Worm (Caenorhabditis elegans) whole organism, L1 larva: ENCODE measurements around the gene clec-20.
A peak's percentile ranks its signal among the peaks of the same experiment; 100 is the strongest.

Experiments
- C04F5.9 ChIP-seq: sonication (generic microtip); optimal IDR thresholded peaks from 2 replicates; lab custom pipeline; 2016; ENCODE audit warnings: missing genetic modification characterization, missing compliant biosample characterization
- C16A3.4 ChIP-seq: fragments of 150-350 bp; optimal IDR thresholded peaks from 2 replicates; lab custom pipeline; 2014; ENCODE audit warnings: missing biosample characterization, missing genetic modification characterization
- C34B4.2 ChIP-seq: sonication (generic microtip); optimal IDR thresholded peaks from 2 replicates; lab custom pipeline; 2017; ENCODE audit warnings: mild to moderate bottlenecking, missing genetic modification characterization, missing compliant biosample characterization
- Y116A8C.19 ChIP-seq: sonication (generic microtip); optimal IDR thresholded peaks from 2 replicates; lab custom pipeline; 2016; ENCODE audit warnings: missing compliant biosample characterization, missing genetic modification characterization, borderline replicate concordance
- aha-1 ChIP-seq: fragments of 150-350 bp; optimal IDR thresholded peaks from 2 replicates; lab custom pipeline; 2014; ENCODE audit warnings: missing biosample characterization, missing genetic modification characterization
- blmp-1 ChIP-seq: fragments of 150-350 bp; optimal IDR thresholded peaks from 2 replicates; lab custom pipeline; 2014; ENCODE audit warnings: missing biosample characterization, missing genetic modification characterization
- efl-3 ChIP-seq: fragments of 200-800 bp; sonication (Bioruptor generic); optimal IDR thresholded peaks from 2 replicates; lab custom pipeline; 2018; ENCODE audit warnings: mild to moderate bottlenecking, missing genetic modification characterization, missing compliant biosample characterization
- egl-13 ChIP-seq: sonication (generic microtip); optimal IDR thresholded peaks from 2 replicates; lab custom pipeline; 2016; ENCODE audit warnings: missing genotype, missing genetic modification reagents, missing genetic modification characterization, missing compliant biosample characterization
- egl-27 ChIP-seq, 2 experiments: fragments of 150-350 bp in 1 of 2; sonication (generic microtip); optimal IDR thresholded peaks; 3 replicates each; lab custom pipeline; 2017 to 2018; ENCODE audit warnings: missing biosample characterization in 2 of 2, missing genetic modification characterization in 2 of 2, missing genetic modification reagents in 2 of 2
- elt-2 ChIP-seq: sonication (generic microtip); optimal IDR thresholded peaks from 2 replicates; lab custom pipeline; 2016; ENCODE audit warnings: missing genetic modification characterization, mild to moderate bottlenecking, inconsistent platforms, missing compliant biosample characterization, missing genetic modification reagents
- elt-3 ChIP-seq, 6 experiments: fragments of 150-350 bp in 1 of 6; sonication (generic microtip); optimal IDR thresholded peaks; 2 replicates each; lab custom pipeline; 2017 to 2018; ENCODE audit warnings: missing biosample characterization in 6 of 6, missing genetic modification characterization in 6 of 6, inconsistent platforms in 1 of 6
- hpl-2 ChIP-seq: fragments of 150-350 bp; optimal IDR thresholded peaks from 2 replicates; lab custom pipeline; 2014; ENCODE audit warnings: missing biosample characterization, missing genetic modification reagents, missing genetic modification characterization
- isw-1 ChIP-seq: fragments of 200-800 bp; sonication (Bioruptor generic); IDR thresholded peaks from 2 replicates; pipeline ENCODE4 v1.3.6; 2022; ENCODE audit warnings: missing genetic modification characterization, missing compliant biosample characterization
- jun-1 ChIP-seq: fragments of 150-350 bp; optimal IDR thresholded peaks from 2 replicates; lab custom pipeline; 2014; ENCODE audit warnings: missing biosample characterization, missing genetic modification reagents, missing genetic modification characterization
- lin-14 ChIP-seq: fragments of 200-800 bp; sonication (Bioruptor generic); optimal IDR thresholded peaks from 2 replicates; lab custom pipeline; 2018; ENCODE audit warnings: mild to moderate bottlenecking, missing genetic modification characterization, moderate library complexity, missing compliant biosample characterization
- lin-15B ChIP-seq: fragments of 150-350 bp; sonication (generic microtip); optimal IDR thresholded peaks from 3 replicates; lab custom pipeline; 2014; ENCODE audit warnings: missing biosample characterization, missing genetic modification characterization
- lin-35 ChIP-seq, 2 experiments: fragments of 150-350 bp; optimal IDR thresholded peaks; 2 replicates each; lab custom pipeline; 2014; ENCODE audit warnings: missing biosample characterization in 2 of 2, missing genetic modification characterization in 2 of 2, missing genetic modification reagents in 2 of 2
- lin-39 ChIP-seq: fragments of 150-350 bp; optimal IDR thresholded peaks from 2 replicates; lab custom pipeline; 2014; ENCODE audit warnings: missing biosample characterization, missing genetic modification reagents, missing genetic modification characterization
- lir-3 ChIP-seq: sonication (generic microtip); optimal IDR thresholded peaks from 2 replicates; lab custom pipeline; 2016; ENCODE audit warnings: mild to moderate bottlenecking, missing genetic modification characterization, moderate library complexity, missing compliant biosample characterization; ENCODE audit not compliant: poor library complexity
- mdl-1 ChIP-seq, 2 experiments: fragments of 150-350 bp; optimal IDR thresholded peaks; 2 replicates each; lab custom pipeline; 2014 to 2017; ENCODE audit warnings: missing biosample characterization in 2 of 2, missing genetic modification characterization in 2 of 2, inconsistent platforms in 1 of 2
- nhr-11 ChIP-seq: fragments of 150-350 bp; optimal IDR thresholded peaks from 2 replicates; lab custom pipeline; 2014; ENCODE audit warnings: missing biosample characterization, missing genetic modification characterization
- nhr-19 ChIP-seq: fragments of 200-800 bp; sonication (Bioruptor generic); conservative IDR thresholded peaks from 2 replicates; pipeline ENCODE4 v1.3.6; 2022; ENCODE audit warnings: missing genetic modification characterization, missing compliant biosample characterization
- nhr-237 ChIP-seq: fragments of 150-350 bp; optimal IDR thresholded peaks from 2 replicates; lab custom pipeline; 2014; ENCODE audit warnings: missing biosample characterization, missing genetic modification characterization
- nhr-28 ChIP-seq: fragments of 150-350 bp; optimal IDR thresholded peaks from 2 replicates; lab custom pipeline; 2014; ENCODE audit warnings: missing biosample characterization, missing genetic modification characterization
- nhr-47 ChIP-seq: sonication (generic microtip); optimal IDR thresholded peaks from 2 replicates; lab custom pipeline; 2016; ENCODE audit warnings: mild to moderate bottlenecking, missing genetic modification characterization, moderate library complexity, missing compliant biosample characterization
- nhr-77 ChIP-seq: fragments of 150-350 bp; optimal IDR thresholded peaks from 2 replicates; lab custom pipeline; 2014; ENCODE audit warnings: missing biosample characterization, missing genetic modification characterization
- nhr-84 ChIP-seq: sonication (generic microtip); optimal IDR thresholded peaks from 2 replicates; lab custom pipeline; 2017; ENCODE audit warnings: missing biosample characterization, missing genetic modification characterization
- nhr-85 ChIP-seq: sonication (generic microtip); peaks from one replicate; lab custom pipeline; 2016; ENCODE audit warnings: missing genetic modification characterization, inconsistent platforms, missing compliant biosample characterization
- skn-1 ChIP-seq: fragments of 150-350 bp; optimal IDR thresholded peaks from 2 replicates; lab custom pipeline; 2014; ENCODE audit warnings: missing biosample characterization, missing genetic modification characterization
- snu-23 ChIP-seq: sonication (generic microtip); optimal IDR thresholded peaks from 2 replicates; lab custom pipeline; 2016; ENCODE audit warnings: missing genetic modification characterization, missing compliant biosample characterization
- sptf-1 ChIP-seq: fragments of 150-350 bp; optimal IDR thresholded peaks from 2 replicates; lab custom pipeline; 2014; ENCODE audit warnings: missing biosample characterization, missing genetic modification characterization
- swsn-7 ChIP-seq: sonication (generic microtip); optimal IDR thresholded peaks from 2 replicates; lab custom pipeline; 2016; ENCODE audit warnings: missing genetic modification characterization, missing compliant biosample characterization
- tlp-1 ChIP-seq: fragments of 150-350 bp; optimal IDR thresholded peaks from 2 replicates; lab custom pipeline; 2014; ENCODE audit warnings: missing biosample characterization, missing genetic modification characterization
- unc-130 ChIP-seq: fragments of 150-350 bp; optimal IDR thresholded peaks from 2 replicates; lab custom pipeline; 2017; ENCODE audit warnings: missing biosample characterization, missing genetic modification characterization, inconsistent platforms
- unc-62 ChIP-seq: fragments of 150-350 bp; optimal IDR thresholded peaks from 2 replicates; lab custom pipeline; 2014; ENCODE audit warnings: missing biosample characterization, missing genetic modification reagents, missing genetic modification characterization
- unc-86 ChIP-seq: sonication (generic microtip); optimal IDR thresholded peaks from 2 replicates; lab custom pipeline; 2016; ENCODE audit warnings: missing genetic modification characterization, missing compliant biosample characterization
- xbp-1 ChIP-seq: sonication (generic microtip); optimal IDR thresholded peaks from 2 replicates; lab custom pipeline; 2016; ENCODE audit warnings: missing genetic modification characterization, missing compliant biosample characterization
- zag-1 ChIP-seq: fragments of 150-350 bp; optimal IDR thresholded peaks from 2 replicates; lab custom pipeline; 2014; ENCODE audit warnings: missing biosample characterization, missing genetic modification characterization
- zip-4 ChIP-seq: fragments of 200-800 bp; sonication (Bioruptor generic); optimal IDR thresholded peaks from 2 replicates; lab custom pipeline; 2018; ENCODE audit warnings: mild to moderate bottlenecking, missing genetic modification characterization, moderate library complexity, missing compliant biosample characterization
- ztf-4 ChIP-seq: fragments of 150-350 bp; optimal IDR thresholded peaks from 2 replicates; lab custom pipeline; 2014; ENCODE audit warnings: missing biosample characterization, missing genetic modification characterization

Gene clec-20

DNA sequence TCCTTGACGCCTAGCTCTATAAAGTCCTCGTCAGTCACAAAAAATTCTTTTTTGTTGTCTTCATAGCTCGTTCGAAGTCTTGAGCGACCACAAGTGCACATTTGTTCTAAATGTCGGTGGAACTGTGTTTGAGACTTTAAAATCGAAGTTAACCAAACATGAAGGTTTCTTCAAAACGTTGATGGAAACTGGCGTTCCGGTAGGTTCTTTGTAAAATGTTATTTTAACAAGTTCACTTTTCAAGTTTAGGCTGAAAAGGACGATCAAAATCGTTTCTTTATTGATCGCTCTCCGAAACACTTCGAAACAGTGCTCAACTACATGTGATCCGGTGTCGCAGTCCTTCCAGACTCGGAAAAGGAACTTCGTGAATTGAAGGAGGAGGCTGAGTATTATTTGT lies 29.5 kb upstream of the clec-20 start, which contains the start of gene fbxa-160:
Gene fbxa-160, minus strand, starts transcription at position 101 of the 400 bp plus-strand sequence.
- TF ChIP-seq egl-27 (tag; optimal IDR thresholded peaks at IDR 0.05; lab: Kevin White, UChicago) (no peak), nhr-237 (tag; lab: Kevin White, UChicago) (no peak), lin-39 (tag; lab: Kevin White, UChicago) (no peak), nhr-11 (tag; lab: Kevin White, UChicago) (no peak), ztf-4 (tag; lab: Kevin White, UChicago) (no peak), swsn-7 (tag; lab: Kevin White, UChicago) (no peak), elt-3 (tag; optimal IDR thresholded peaks at IDR 0.05; lab: Kevin White, UChicago) (no peak), zag-1 (no peak), tlp-1 (tag; lab: Kevin White, UChicago) (no peak), unc-62 (GFP tag; lab: Kevin White, UChicago) (no peak), nhr-47 (no peak), C16A3.4 (tag; lab: Kevin White, UChicago) (no peak), lir-3 (no peak), lin-35 (GFP tag; optimal IDR thresholded peaks at IDR 0.05; lab: Kevin White, UChicago) (no peak), unc-130 (tag; lab: Kevin White, UChicago) (no peak), Y116A8C.19 (tag; lab: Kevin White, UChicago) (no peak), nhr-85 (tag; lab: Kevin White, UChicago) (no peak)

DNA sequence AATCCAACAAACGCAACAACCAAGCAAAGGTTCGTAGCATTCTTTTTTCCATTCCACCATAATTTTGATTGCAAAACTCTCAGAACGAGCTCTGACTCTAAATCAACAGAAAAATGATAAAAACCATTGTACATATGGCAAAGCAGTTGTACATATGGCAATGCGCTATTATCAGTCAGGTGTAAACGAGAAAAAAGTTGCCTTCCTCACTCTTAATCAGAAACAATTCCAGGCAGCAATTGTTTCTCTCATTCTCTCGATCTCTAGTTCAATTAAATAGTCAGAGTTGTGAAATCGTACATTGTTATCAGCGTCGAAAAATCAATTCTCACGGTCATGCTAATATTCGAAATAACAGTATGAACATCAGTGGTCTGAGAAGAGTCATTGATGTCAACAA lies 26.8 kb upstream of the clec-20 start:
- TF ChIP-seq elt-2 (tag; lab: Kevin White, UChicago) = peak; percentile 90
- no peak for TF ChIP-seq zag-1
- TF ChIP-seq jun-1 = peak; percentile 44
- TF ChIP-seq lin-35 (GFP tag; optimal IDR thresholded peaks at IDR 0.05; lab: Kevin White, UChicago) = peak in 1 of 2 experiments; percentile 32

DNA sequence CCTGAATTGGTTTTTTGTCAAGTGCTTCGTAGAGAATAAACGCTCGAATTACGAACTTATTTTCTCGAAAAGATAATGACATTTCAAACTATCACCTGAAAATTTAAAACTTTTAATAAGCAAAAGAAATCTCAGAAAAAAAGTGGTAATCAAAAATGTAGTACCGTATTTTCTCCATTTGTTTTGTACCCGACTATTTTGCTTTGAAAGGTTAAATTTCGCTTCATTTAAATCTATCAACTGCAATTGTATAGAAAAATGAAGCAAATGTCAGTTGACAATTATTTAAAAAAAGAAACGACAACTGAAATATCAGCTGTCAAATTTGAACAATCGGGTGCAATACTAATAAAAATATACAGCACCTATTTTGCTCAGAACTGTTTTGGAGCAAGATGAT lies 26.1 kb upstream of the clec-20 start, which contains the start of gene fbxa-158:
Gene fbxa-158, minus strand, starts transcription at position 101 of the 400 bp plus-strand sequence.
- TF ChIP-seq nhr-77 (no peak), sptf-1 (tag; lab: Kevin White, UChicago) (no peak), unc-86 (no peak), nhr-85 (tag; lab: Kevin White, UChicago) (no peak), isw-1 (no peak), lin-15B (tag; lab: Kevin White, UChicago) (no peak), aha-1 (tag; lab: Kevin White, UChicago) (no peak)

DNA sequence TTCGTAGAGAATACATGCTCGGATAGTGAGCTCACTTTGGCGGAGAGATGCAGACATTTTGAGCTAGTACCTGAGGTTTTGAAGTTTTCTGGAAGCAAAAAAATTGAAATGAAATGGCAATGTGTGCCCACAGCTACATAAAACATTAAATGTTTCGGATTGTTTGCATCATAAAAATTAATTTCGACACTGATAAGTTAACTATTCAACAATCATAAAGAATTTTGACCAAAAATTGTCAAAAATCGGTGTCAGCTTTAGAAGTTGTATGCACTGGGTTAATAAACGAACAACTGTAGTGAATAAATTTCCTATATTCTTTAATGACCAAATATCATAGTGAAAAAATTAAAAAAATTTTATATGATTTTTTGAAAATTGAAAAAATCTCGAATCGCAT lies 23.9 kb upstream of the clec-20 start, which contains the start of gene fbxa-166:
Gene fbxa-166, minus strand, starts transcription at position 101 of the 400 bp plus-strand sequence.
- TF ChIP-seq nhr-19 (GFP tag; lab: Robert Waterston, UW) (no peak), zip-4 (GFP tag; lab: Kevin White, UChicago) (no peak), mdl-1 (tag; optimal IDR thresholded peaks at IDR 0.05; lab: Kevin White, UChicago) (no peak), egl-27 (tag; optimal IDR thresholded peaks at IDR 0.05; lab: Kevin White, UChicago) (no peak), lin-35 (GFP tag; optimal IDR thresholded peaks at IDR 0.05; lab: Kevin White, UChicago) (no peak), nhr-85 (tag; lab: Kevin White, UChicago) (no peak), C34B4.2 (tag; lab: Kevin White, UChicago) (no peak), blmp-1 (no peak), nhr-47 (no peak), egl-13 (tag; lab: Kevin White, UChicago) (no peak), lin-14 (no peak), xbp-1 (tag; lab: Kevin White, UChicago) (no peak), nhr-28 (tag; lab: Kevin White, UChicago) (no peak), skn-1 (tag; lab: Kevin White, UChicago) (no peak), C04F5.9 (no peak), unc-62 (GFP tag; lab: Kevin White, UChicago) (no peak), hpl-2 (GFP tag; lab: Kevin White, UChicago) (no peak), efl-3 (GFP tag; lab: Kevin White, UChicago) (no peak), nhr-84 (tag; lab: Kevin White, UChicago) (no peak), snu-23 (GFP tag; lab: Kevin White, UChicago) (no peak)
- TF ChIP-seq, all 84 proteins: peak for 0
